Worm (Caenorhabditis elegans): ENCODE data around the gene bath-23.

DNA sequence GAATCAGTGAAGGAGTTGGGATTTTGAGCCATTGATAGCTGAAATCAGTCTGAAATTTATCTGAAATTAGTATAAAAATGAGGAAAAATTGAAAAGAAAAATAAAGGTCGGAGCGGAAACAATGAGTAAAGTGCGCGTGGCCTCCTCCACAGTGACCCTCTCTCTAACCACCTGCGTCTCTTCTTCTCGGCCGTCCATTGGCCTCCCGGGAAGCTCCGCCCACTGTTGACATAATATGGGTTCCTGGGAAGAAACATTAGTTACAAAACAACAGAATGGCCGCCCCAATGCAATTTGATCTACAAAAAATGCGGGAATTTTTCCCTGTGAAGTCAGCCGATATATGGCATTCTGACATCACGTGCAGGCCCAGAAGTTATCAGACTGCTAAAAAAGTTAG, 1.0 kb upstream of the bath-23 start, which contains the start of gene Y49F6C.8:
- TF ChIP-seq ahr-1 (tag; optimal IDR thresholded peaks at IDR 0.05) (no peak), ama-1 (optimal IDR thresholded peaks at IDR 0.05) (no peak), nhr-11 (tag; optimal IDR thresholded peaks at IDR 0.05) (no peak), unc-42 (tag; optimal IDR thresholded peaks at IDR 0.05) (no peak), ets-4 (tag; optimal IDR thresholded peaks at IDR 0.05) (no peak)
